Fruit fly (Drosophila melanogaster) whole organism, embryonic: ENCODE data around the gene CG5758.
A peak's percentile ranks its signal among the peaks of the same experiment; 100 is the strongest.

Experiments
- Aef1 ChIP-seq: fragments of 200-800 bp; sonication (Bioruptor generic); IDR thresholded peaks from 3 replicates; pipeline ENCODE4 v1.3.6; 2022; ENCODE audit warnings: missing biosample characterization, missing genetic modification characterization
- CG1024 ChIP-seq: fragments of 200-800 bp; sonication (Bioruptor generic); IDR thresholded peaks from 2 replicates; pipeline ENCODE4 v1.3.6; 2022; ENCODE audit warnings: missing biosample characterization, missing genetic modification characterization
- CG10462 ChIP-seq: fragments of 200-800 bp; sonication (Bioruptor generic); optimal IDR thresholded peaks from 2 replicates; lab custom pipeline; 2016; ENCODE audit warnings: missing biosample characterization, missing genetic modification characterization
- CG10543 ChIP-seq: fragments of 200-800 bp; sonication (Bioruptor generic); optimal IDR thresholded peaks from 3 replicates; lab custom pipeline; 2017; ENCODE audit warnings: missing biosample characterization, mild to moderate bottlenecking, missing genetic modification characterization, moderate library complexity
- CG11093 ChIP-seq: fragments of 200-800 bp; sonication (Bioruptor generic); IDR thresholded peaks from 3 replicates; pipeline ENCODE4 v1.3.6; 2022; ENCODE audit warnings: missing biosample characterization, missing genetic modification characterization
- CG12155 ChIP-seq: fragments of 200-800 bp; sonication (Bioruptor generic); optimal IDR thresholded peaks from 3 replicates; lab custom pipeline; 2016; ENCODE audit warnings: missing biosample characterization, missing genetic modification characterization
- CG1529 ChIP-seq: fragments of 200-800 bp; sonication (Bioruptor generic); optimal IDR thresholded peaks from 3 replicates; lab custom pipeline; 2018; ENCODE audit warnings: missing biosample characterization, missing genetic modification characterization
- CG17359 ChIP-seq: fragments of 200-800 bp; sonication (Bioruptor generic); optimal IDR thresholded peaks from 3 replicates; lab custom pipeline; 2018; ENCODE audit warnings: missing biosample characterization, mild to moderate bottlenecking, missing genetic modification characterization, moderate library complexity
- CG17829 ChIP-seq: fragments of 200-800 bp; optimal IDR thresholded peaks from 2 replicates; lab custom pipeline; 2019; ENCODE audit warnings: missing biosample characterization, mild to moderate bottlenecking, missing genetic modification characterization, moderate library complexity
- CG18262 ChIP-seq: fragments of 200-800 bp; optimal IDR thresholded peaks from 3 replicates; lab custom pipeline; 2019; ENCODE audit warnings: missing biosample characterization, mild to moderate bottlenecking, missing genetic modification characterization, moderate library complexity
- CG2120 ChIP-seq: fragments of 200-800 bp; sonication (Bioruptor generic); optimal IDR thresholded peaks from 3 replicates; lab custom pipeline; 2016; ENCODE audit warnings: missing biosample characterization, missing genetic modification characterization
- CG2678 ChIP-seq: fragments of 200-800 bp; sonication (Bioruptor generic); optimal IDR thresholded peaks from 3 replicates; lab custom pipeline; 2019; ENCODE audit warnings: missing biosample characterization, mild to moderate bottlenecking, missing genetic modification characterization, moderate library complexity
- CG3281 ChIP-seq: fragments of 200-800 bp; sonication (Bioruptor generic); optimal IDR thresholded peaks from 3 replicates; lab custom pipeline; 2017; ENCODE audit warnings: missing biosample characterization, mild to moderate bottlenecking, missing genetic modification characterization
- CG6272 ChIP-seq: fragments of 200-800 bp; sonication (Bioruptor generic); IDR thresholded peaks from 2 replicates; pipeline ENCODE4 v1.3.6; 2022; ENCODE audit warnings: missing biosample characterization, missing genetic modification characterization
- CG7928 ChIP-seq: fragments of 200-800 bp; sonication (Bioruptor generic); optimal IDR thresholded peaks from 2 replicates; lab custom pipeline; 2017; ENCODE audit warnings: missing biosample characterization, mild to moderate bottlenecking, missing genetic modification characterization
- CG9797 ChIP-seq: fragments of 200-800 bp; sonication (Bioruptor generic); optimal IDR thresholded peaks from 3 replicates; lab custom pipeline; 2018; ENCODE audit warnings: missing biosample characterization, mild to moderate bottlenecking, missing genetic modification characterization
- Chrac-16 ChIP-seq: fragments of 200-800 bp; sonication (Bioruptor generic); optimal IDR thresholded peaks from 3 replicates; lab custom pipeline; 2016; ENCODE audit warnings: missing biosample characterization, missing genetic modification characterization
- CkIIα-i1 ChIP-seq: fragments of 200-800 bp; sonication (Bioruptor generic); IDR thresholded peaks from 2 replicates; pipeline ENCODE4 v1.3.6; 2022; ENCODE audit warnings: missing biosample characterization, missing genetic modification characterization
- CrebB ChIP-seq: fragments of 200-800 bp; sonication (Bioruptor generic); optimal IDR thresholded peaks from 3 replicates; lab custom pipeline; 2018; ENCODE audit warnings: missing biosample characterization, mild to moderate bottlenecking, missing genetic modification characterization
- D19A ChIP-seq: fragments of 200-800 bp; optimal IDR thresholded peaks from 3 replicates; lab custom pipeline; 2019; ENCODE audit warnings: missing biosample characterization, mild to moderate bottlenecking, missing genetic modification characterization, moderate library complexity
- Dip2 ChIP-seq: fragments of 200-800 bp; sonication (Bioruptor generic); IDR thresholded peaks from 2 replicates; pipeline ENCODE4 v1.3.6; 2022; ENCODE audit warnings: missing biosample characterization, missing genetic modification characterization
- Ets65A ChIP-seq: fragments of 200-800 bp; sonication (Bioruptor generic); peaks from one replicate; lab custom pipeline; 2016; ENCODE audit warnings: missing biosample characterization, missing genetic modification characterization
- Fer3 ChIP-seq: fragments of 200-800 bp; sonication (Bioruptor generic); optimal IDR thresholded peaks from 2 replicates; lab custom pipeline; 2018; ENCODE audit warnings: missing biosample characterization, mild to moderate bottlenecking, missing genetic modification characterization, moderate library complexity
- HLH4C ChIP-seq: fragments of 200-800 bp; sonication (Bioruptor generic); IDR thresholded peaks from 3 replicates; pipeline ENCODE4 v1.3.6; 2022; ENCODE audit warnings: missing biosample characterization, missing genetic modification characterization; ENCODE audit not compliant: partially characterized antibody
- Hr39 ChIP-seq: fragments of >200 bp; optimal IDR thresholded peaks from 2 replicates; lab custom pipeline; 2017
- Lpt ChIP-seq: fragments of >200 bp; optimal IDR thresholded peaks from 2 replicates; lab custom pipeline; 2018; ENCODE audit warnings: missing biosample characterization, missing genetic modification characterization
- Mad ChIP-seq: fragments of 200-800 bp; sonication (Bioruptor generic); optimal IDR thresholded peaks from 2 replicates; lab custom pipeline; 2016; ENCODE audit warnings: missing biosample characterization, missing genetic modification characterization
- Neu2 ChIP-seq: fragments of 200-800 bp; sonication (Bioruptor generic); optimal IDR thresholded peaks from 3 replicates; lab custom pipeline; 2016; ENCODE audit warnings: missing biosample characterization, missing genetic modification characterization, borderline replicate concordance
- Oaz ChIP-seq: fragments of 200-800 bp; sonication (Bioruptor generic); IDR thresholded peaks from 2 replicates; pipeline ENCODE4 v1.3.6; 2022; ENCODE audit warnings: missing biosample characterization, missing genetic modification characterization
- Ravus ChIP-seq: fragments of 200-800 bp; sonication (Bioruptor generic); IDR thresholded peaks from 2 replicates; pipeline ENCODE4 v1.3.6; 2022; ENCODE audit warnings: missing biosample characterization, missing genetic modification characterization
- Sin3A ChIP-seq: fragments of >200 bp; optimal IDR thresholded peaks from 2 replicates; lab custom pipeline; 2018
- ac ChIP-seq: fragments of 200-800 bp; sonication (Bioruptor generic); optimal IDR thresholded peaks from 3 replicates; lab custom pipeline; 2017; ENCODE audit warnings: missing biosample characterization, mild to moderate bottlenecking, missing genetic modification characterization
- ase ChIP-seq: fragments of 200-800 bp; sonication (Bioruptor generic); IDR thresholded peaks from 3 replicates; pipeline ENCODE4 v1.3.6; 2022; ENCODE audit warnings: missing biosample characterization, missing genetic modification characterization
- ash1 ChIP-seq: fragments of 200-800 bp; sonication (Bioruptor generic); optimal IDR thresholded peaks from 2 replicates; lab custom pipeline; 2018; ENCODE audit warnings: missing biosample characterization, mild to moderate bottlenecking, missing genetic modification characterization
- az2 ChIP-seq: fragments of 200-800 bp; sonication (Bioruptor generic); optimal IDR thresholded peaks from 3 replicates; lab custom pipeline; 2016; ENCODE audit warnings: missing biosample characterization, missing genetic modification characterization
- btn ChIP-seq: fragments of 200-800 bp; sonication (Bioruptor generic); optimal IDR thresholded peaks from 2 replicates; lab custom pipeline; 2016; ENCODE audit warnings: missing biosample characterization, missing genetic modification characterization
- cg ChIP-seq: fragments of 200-800 bp; sonication (Bioruptor generic); optimal IDR thresholded peaks from 3 replicates; lab custom pipeline; 2019; ENCODE audit warnings: missing biosample characterization, mild to moderate bottlenecking, missing genetic modification characterization, moderate library complexity
- corto ChIP-seq: fragments of 200-800 bp; sonication (Bioruptor generic); optimal IDR thresholded peaks from 2 replicates; lab custom pipeline; 2016; ENCODE audit warnings: missing biosample characterization, mild to moderate bottlenecking, missing genetic modification characterization, moderate library complexity
- dysf ChIP-seq: fragments of 200-800 bp; sonication (Bioruptor generic); IDR thresholded peaks from 3 replicates; pipeline ENCODE4 v1.3.6; 2022; ENCODE audit warnings: missing biosample characterization, missing genetic modification characterization
- eve ChIP-seq, 2 experiments: fragments of >200 bp; optimal IDR thresholded peaks; 2 replicates each; lab custom pipeline; 2017; ENCODE audit warnings: missing biosample characterization in 2 of 2, missing genetic modification characterization in 2 of 2
- grau ChIP-seq: fragments of 200-800 bp; optimal IDR thresholded peaks from 3 replicates; lab custom pipeline; 2019; ENCODE audit warnings: missing biosample characterization, mild to moderate bottlenecking, missing genetic modification characterization, moderate library complexity
- ind ChIP-seq: fragments of 200-800 bp; sonication (Bioruptor generic); optimal IDR thresholded peaks from 3 replicates; lab custom pipeline; 2016; ENCODE audit warnings: missing biosample characterization, missing genetic modification characterization
- oc ChIP-seq: fragments of 200-800 bp; sonication (Bioruptor generic); optimal IDR thresholded peaks from 2 replicates; lab custom pipeline; 2018; ENCODE audit warnings: missing biosample characterization, mild to moderate bottlenecking, missing genetic modification characterization, moderate library complexity
- org-1 ChIP-seq: fragments of 200-800 bp; sonication (Bioruptor generic); optimal IDR thresholded peaks from 2 replicates; lab custom pipeline; 2017; ENCODE audit warnings: missing biosample characterization, missing genetic modification characterization
- peb ChIP-seq: fragments of 200-800 bp; sonication (Bioruptor generic); IDR thresholded peaks from 2 replicates; pipeline ENCODE4 v1.3.6; 2022; ENCODE audit warnings: missing biosample characterization, missing genetic modification characterization
- pfk ChIP-seq: fragments of 200-800 bp; sonication (Bioruptor generic); optimal IDR thresholded peaks from 2 replicates; lab custom pipeline; 2018; ENCODE audit warnings: missing biosample characterization, mild to moderate bottlenecking, missing genetic modification characterization, moderate library complexity
- sens ChIP-seq: fragments of 200-800 bp; sonication (Bioruptor generic); peaks from one replicate; lab custom pipeline; 2016; ENCODE audit warnings: missing biosample characterization, missing genetic modification characterization
- seq ChIP-seq: fragments of 200-800 bp; sonication (Bioruptor generic); IDR thresholded peaks from 2 replicates; pipeline ENCODE4 v1.3.6; 2022; ENCODE audit warnings: missing biosample characterization, missing genetic modification characterization
- sqz ChIP-seq: fragments of 200-800 bp; sonication (Bioruptor generic); optimal IDR thresholded peaks from 3 replicates; lab custom pipeline; 2018; ENCODE audit warnings: missing biosample characterization, mild to moderate bottlenecking, missing genetic modification characterization
- sr ChIP-seq: fragments of 200-800 bp; sonication (Bioruptor generic); IDR thresholded peaks from 3 replicates; pipeline ENCODE4 v1.3.6; 2022; ENCODE audit warnings: missing biosample characterization, missing genetic modification characterization
- stc ChIP-seq: fragments of 200-800 bp; sonication (Bioruptor generic); IDR thresholded peaks from 2 replicates; pipeline ENCODE4 v1.3.6; 2022; ENCODE audit warnings: missing biosample characterization, missing genetic modification characterization
- tgo ChIP-seq: fragments of 200-800 bp; sonication (Bioruptor generic); IDR thresholded peaks from 3 replicates; pipeline ENCODE4 v1.3.6; 2022; ENCODE audit warnings: missing biosample characterization, missing genetic modification characterization
- zen2 ChIP-seq: fragments of 200-800 bp; sonication (Bioruptor generic); IDR thresholded peaks from 3 replicates; pipeline ENCODE4 v1.3.6; 2022; ENCODE audit warnings: missing biosample characterization, missing genetic modification characterization; ENCODE audit not compliant: partially characterized antibody

CG5758 gene

DNA sequence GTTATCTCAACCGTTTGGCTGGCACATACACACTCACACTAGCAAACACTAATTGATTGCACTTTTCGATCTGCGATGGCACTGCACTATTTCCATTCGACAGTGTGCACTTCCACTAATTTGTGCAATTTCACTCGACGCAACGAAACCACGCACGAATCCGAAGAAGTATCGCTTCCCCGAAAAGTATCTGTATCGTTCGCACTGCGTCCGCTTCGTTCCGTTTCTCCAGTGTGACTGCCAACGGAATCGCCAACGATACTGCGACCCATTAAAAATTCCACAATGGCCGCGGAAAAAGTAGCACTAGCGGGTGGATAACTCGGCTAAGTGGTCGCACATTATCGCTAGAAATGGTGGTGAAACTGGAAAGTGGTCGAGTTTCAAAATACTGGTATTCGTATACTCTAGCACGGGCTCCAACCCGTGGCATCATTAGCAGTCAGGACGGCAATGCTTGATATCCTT, 32.4 kb downstream of the CG5758 start, which contains the start of gene Socs36E (continued):
- no peak for TF ChIP-seq btn (GFP tag; lab: Kevin White, UChicago)
- TF ChIP-seq CG9797: peak; percentile 99
- no peak for TF ChIP-seq corto
- TF ChIP-seq Dip2 (GFP tag; lab: Robert Waterston, UW): 0 out of 2 replicates have a peak, but pooled peaks have one; percentile 12
- TF ChIP-seq CG11093 (GFP tag; lab: Robert Waterston, UW): no peak
- no peak for TF ChIP-seq CG1529 (GFP tag; lab: Kevin White, UChicago)
- no peak for TF ChIP-seq ase (GFP tag; lab: Robert Waterston, UW)
- no peak for TF ChIP-seq Hr39 (lab: Kevin White, UChicago)
- no peak for TF ChIP-seq tgo (GFP tag; lab: Robert Waterston, UW)
- peak; percentile 23 for TF ChIP-seq Sin3A (lab: Kevin White, UChicago)
- TF ChIP-seq CG10462 (GFP tag; lab: Kevin White, UChicago): no peak
- TF ChIP-seq oc (tag; lab: Kevin White, UChicago): peak; percentile 24
- TF ChIP-seq cg (GFP tag; lab: Kevin White, UChicago): no peak
- no peak for TF ChIP-seq Aef1
- TF ChIP-seq ac (GFP tag; lab: Kevin White, UChicago): no peak
- TF ChIP-seq Ravus (GFP tag; lab: Robert Waterston, UW): no peak
- peak; percentile 54 for TF ChIP-seq Mad (GFP tag; lab: Kevin White, UChicago)
- TF ChIP-seq CG1024 (GFP tag; lab: Robert Waterston, UW): no peak
- TF ChIP-seq D19A (tag; lab: Kevin White, UChicago): no peak
- TF ChIP-seq CG2120 (GFP tag; lab: Kevin White, UChicago): peak; percentile 9
- no peak for TF ChIP-seq Oaz (GFP tag; lab: Robert Waterston, UW)
- TF ChIP-seq Neu2 (GFP tag; lab: Kevin White, UChicago): peak; percentile 28
- peak; percentile 49 for TF ChIP-seq CrebB (tag; lab: Kevin White, UChicago)
- no peak for TF ChIP-seq ind
- TF ChIP-seq CkIIα-i1: no peak
- TF ChIP-seq seq: no peak
- no peak for TF ChIP-seq peb (GFP tag; lab: Robert Waterston, UW)
- TF ChIP-seq CG2678 (tag; lab: Kevin White, UChicago): peak; percentile 2
- TF ChIP-seq Ets65A (GFP tag; lab: Kevin White, UChicago): no peak
- peak; percentile 85 for TF ChIP-seq CG17829 (tag; lab: Kevin White, UChicago)
- TF ChIP-seq CG17359 (tag; lab: Kevin White, UChicago): no peak
- TF ChIP-seq CG18262 (tag; lab: Kevin White, UChicago): no peak
- TF ChIP-seq zen2 (GFP tag; lab: Robert Waterston, UW): no peak; the same call in 2 of the 3 replicates
- TF ChIP-seq org-1: peak; percentile 5
- TF ChIP-seq Lpt: no peak
- no peak for TF ChIP-seq CG3281 (GFP tag; lab: Kevin White, UChicago)
- no peak for TF ChIP-seq stc
- no peak for TF ChIP-seq CG10543 (GFP tag; lab: Kevin White, UChicago)
- TF ChIP-seq Chrac-16: no peak
- TF ChIP-seq CG7928 (GFP tag; lab: Kevin White, UChicago): peak; percentile 61
- TF ChIP-seq pfk: peak; percentile 49
- no peak; the same call in 1 of the 2 replicates for TF ChIP-seq CG6272
- TF ChIP-seq grau (tag; lab: Kevin White, UChicago): peak; percentile 51
- TF ChIP-seq sens (GFP tag; lab: Kevin White, UChicago): peak; percentile 59
- TF ChIP-seq dysf (GFP tag; lab: Robert Waterston, UW): peak; percentile 34; the same call in 1 of the 3 replicates
- no peak for TF ChIP-seq CG12155 (GFP tag; lab: Kevin White, UChicago)
- no peak for TF ChIP-seq sqz (GFP tag; lab: Kevin White, UChicago)
- TF ChIP-seq az2 (GFP tag; lab: Kevin White, UChicago): no peak
- TF ChIP-seq eve (GFP tag; optimal IDR thresholded peaks at IDR 0.05; lab: Kevin White, UChicago): no peak
- peak; percentile 50 for TF ChIP-seq ash1 (GFP tag; lab: Kevin White, UChicago)
- TF ChIP-seq Fer3: no peak
- TF ChIP-seq sr (GFP tag; lab: Robert Waterston, UW): peak; percentile 39; the same call in 1 of the 3 replicates
- peak; percentile 53; the same call in 2 of the 3 replicates for TF ChIP-seq HLH4C (GFP tag; lab: Robert Waterston, UW)
